Fruit fly (Drosophila melanogaster): ENCODE data around the gene CG34169.

Gene CG34169

dm6 chr2L:17203833-17204232 is 30.6 kb downstream of the CG34169 start (continued):
- no peak for TF ChIP-seq Dref (GFP tag; IDR thresholded peaks at IDR 0.05)
- TF ChIP-seq hb (GFP tag; IDR thresholded peaks at IDR 0.05; ENCODE audit: partially characterized antibody), result no peak
- TF ChIP-seq CG11093 (GFP tag; IDR thresholded peaks at IDR 0.05), result no peak
- peak; percentile 22 for TF ChIP-seq BtbVII (GFP tag; optimal IDR thresholded peaks at IDR 0.05)
- no peak for TF ChIP-seq CG12942 (GFP tag; optimal IDR thresholded peaks at IDR 0.05)
- no peak for TF ChIP-seq slp2 (GFP tag; optimal IDR thresholded peaks at IDR 0.05)
- peak; percentile 31 for TF ChIP-seq mam (GFP tag; optimal IDR thresholded peaks at IDR 0.05)
- no peak for TF ChIP-seq CG10209 (GFP tag; optimal IDR thresholded peaks at IDR 0.05)
- no peak for TF ChIP-seq pita (GFP tag; optimal IDR thresholded peaks at IDR 0.05)
- TF ChIP-seq dimm (GFP tag; IDR thresholded peaks at IDR 0.05), result no peak
- no peak for TF ChIP-seq CG31388 (GFP tag; optimal IDR thresholded peaks at IDR 0.05)
- TF ChIP-seq Hr78 (GFP tag; optimal IDR thresholded peaks at IDR 0.05), result no peak
- TF ChIP-seq Atf-2 (GFP tag; optimal IDR thresholded peaks at IDR 0.05), result no peak
- peak in 1 of 2 experiments; percentile 40 for TF ChIP-seq eve (GFP tag; optimal IDR thresholded peaks at IDR 0.05)
- TF ChIP-seq Side (GFP tag; optimal IDR thresholded peaks at IDR 0.05), result peak; percentile 9
- no peak for TF ChIP-seq CG2712 (tag; optimal IDR thresholded peaks at IDR 0.05)
- TF ChIP-seq Chrac-16 (GFP tag; optimal IDR thresholded peaks at IDR 0.05), result peak; percentile 22
- no peak for TF ChIP-seq CG9876 (GFP tag; optimal IDR thresholded peaks at IDR 0.05)
- no peak for TF ChIP-seq CG12219 (GFP tag; optimal IDR thresholded peaks at IDR 0.05)
- TF ChIP-seq ara (GFP tag; IDR thresholded peaks at IDR 0.05), result no peak
- TF ChIP-seq abd-A (tag; optimal IDR thresholded peaks at IDR 0.05), result no peak
- TF ChIP-seq CG42726 (GFP tag; IDR thresholded peaks at IDR 0.05; ENCODE audit: partially characterized antibody), result no peak
- no peak for TF ChIP-seq CG6791 (GFP tag; IDR thresholded peaks at IDR 0.05; ENCODE audit: partially characterized antibody)
- TF ChIP-seq CG3726 (GFP tag; IDR thresholded peaks at IDR 0.05), result no peak
- no peak for TF ChIP-seq CG11560 (tag; IDR thresholded peaks at IDR 0.05)
- TF ChIP-seq YL-1 (GFP tag; optimal IDR thresholded peaks at IDR 0.05), result no peak
- no peak for TF ChIP-seq Fer2 (tag; optimal IDR thresholded peaks at IDR 0.05)
- TF ChIP-seq CG6689 (GFP tag; IDR thresholded peaks at IDR 0.05), result 0 out of 2 replicates have a peak, but pooled peaks have one; percentile 7
- no peak for TF ChIP-seq CG9609 (GFP tag; optimal IDR thresholded peaks at IDR 0.05)
- peak; percentile 6 for TF ChIP-seq CG7786 (GFP tag; optimal IDR thresholded peaks at IDR 0.05)
- no peak for TF ChIP-seq ash1 (GFP tag; optimal IDR thresholded peaks at IDR 0.05)
- TF ChIP-seq CG14441 (GFP tag; IDR thresholded peaks at IDR 0.05), result no peak
- no peak for TF ChIP-seq tll (GFP tag; optimal IDR thresholded peaks at IDR 0.05)
- TF ChIP-seq CG18599 (GFP tag; optimal IDR thresholded peaks at IDR 0.05), result peak; percentile 65
- TF ChIP-seq CG2678 (tag; optimal IDR thresholded peaks at IDR 0.05), result peak; percentile 55
- no peak for TF ChIP-seq HLHmδ (GFP tag; optimal IDR thresholded peaks at IDR 0.05)
- TF ChIP-seq tx (GFP tag; optimal IDR thresholded peaks at IDR 0.05), result no peak
- no peak for TF ChIP-seq CG10147 (GFP tag; optimal IDR thresholded peaks at IDR 0.05)
- no peak for TF ChIP-seq CG12299 (tag; optimal IDR thresholded peaks at IDR 0.05)
- TF ChIP-seq CG6813 (GFP tag; optimal IDR thresholded peaks at IDR 0.05), result no peak
- TF ChIP-seq HmgZ (tag; optimal IDR thresholded peaks at IDR 0.05), result no peak
- TF ChIP-seq CG11695 (GFP tag; IDR thresholded peaks at IDR 0.05), result no peak
- TF ChIP-seq lilli (GFP tag; optimal IDR thresholded peaks at IDR 0.05), result peak; percentile 9
- no peak for TF ChIP-seq h (optimal IDR thresholded peaks at IDR 0.05)
- TF ChIP-seq org-1 (GFP tag; optimal IDR thresholded peaks at IDR 0.05), result no peak
- peak; percentile 55 for TF ChIP-seq gem (tag; optimal IDR thresholded peaks at IDR 0.05)
- no peak for TF ChIP-seq CG34224 (GFP tag; IDR thresholded peaks at IDR 0.05; ENCODE audit: partially characterized antibody)
- peak; percentile 22 for TF ChIP-seq Fer1 (GFP tag; optimal IDR thresholded peaks at IDR 0.05)
- TF ChIP-seq Vsx1 (GFP tag; optimal IDR thresholded peaks at IDR 0.05), result no peak
- no peak for TF ChIP-seq disco-r (GFP tag; optimal IDR thresholded peaks at IDR 0.05)
- TF ChIP-seq Meics (GFP tag; optimal IDR thresholded peaks at IDR 0.05), result peak; percentile 31
